Worm (Caenorhabditis elegans): ENCODE data around the gene cdh-9.

cdh-9 gene

DNA sequence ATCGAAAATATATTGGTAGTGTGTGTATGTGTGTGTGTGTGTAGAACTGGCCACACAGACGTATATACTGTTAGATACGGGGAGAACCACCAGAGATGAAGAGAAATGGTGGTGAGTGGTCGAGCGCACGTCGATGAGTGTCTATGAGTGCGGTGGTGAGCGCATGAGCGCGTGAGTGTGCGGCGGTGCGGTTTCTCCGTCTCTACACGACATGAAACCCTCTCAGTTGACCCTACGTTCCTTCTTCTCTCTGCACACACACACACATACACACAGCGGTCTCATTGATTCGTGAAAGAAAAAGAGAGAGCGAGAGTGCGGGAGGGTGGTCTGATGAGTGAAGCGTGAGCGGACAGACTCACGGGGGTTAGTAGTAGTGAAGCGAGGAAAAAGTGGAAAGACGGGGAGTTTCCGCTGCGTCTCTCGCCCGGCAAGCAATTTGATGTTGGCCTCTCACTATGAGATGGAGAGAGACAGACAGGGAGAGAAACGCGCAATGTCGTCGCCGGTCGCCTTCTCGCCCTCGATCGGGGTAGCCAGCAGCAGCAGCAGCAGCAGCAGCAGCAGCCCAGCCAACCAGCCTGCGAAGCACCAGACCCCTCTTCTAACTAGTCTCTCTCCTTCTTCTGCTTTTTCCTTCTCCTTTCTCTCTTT lies 17.4 kb downstream of the cdh-9 start (continued):
- TF ChIP-seq egl-27 (tag; optimal IDR thresholded peaks at IDR 0.05) (peak; percentile 97), unc-55 (GFP tag; optimal IDR thresholded peaks at IDR 0.05) (peak; percentile 95), C34F6.9 (tag; optimal IDR thresholded peaks at IDR 0.05) (peak; percentile 96), mdl-1 (tag; optimal IDR thresholded peaks at IDR 0.05) (peak; percentile 92 to 97), lsy-2 (tag; optimal IDR thresholded peaks at IDR 0.05) (peak; percentile 76 to 91), ZK546.5 (tag; optimal IDR thresholded peaks at IDR 0.05) (no peak), blmp-1 (tag; optimal IDR thresholded peaks at IDR 0.05; ENCODE audit: insufficient read depth) (peak; percentile 84), ama-1 (optimal IDR thresholded peaks at IDR 0.05) (no peak), ztf-4 (tag; optimal IDR thresholded peaks at IDR 0.05) (peak; percentile 92), R02D3.7 (tag; optimal IDR thresholded peaks at IDR 0.05) (no peak), sma-9 (GFP tag; optimal IDR thresholded peaks at IDR 0.05) (peak; percentile 92), sma-9 (tag; optimal IDR thresholded peaks at IDR 0.05) (no peak), mab-5 (tag; optimal IDR thresholded peaks at IDR 0.05) (peak; percentile 75), nhr-129 (tag; optimal IDR thresholded peaks at IDR 0.05) (peak; percentile 97), nhr-21 (tag; optimal IDR thresholded peaks at IDR 0.05) (peak; percentile 97), nhr-12 (tag; optimal IDR thresholded peaks at IDR 0.05) (no peak)

- TF ChIP-seq fos-1 (tag; optimal IDR thresholded peaks at IDR 0.05), result peak; percentile 7
- TF ChIP-seq nhr-77 (tag; optimal IDR thresholded peaks at IDR 0.05), result no peak
These were observed 18.2 kb downstream of the cdh-9 start, which contains the start of gene ain-1 for ce11 chrX:16613266-16613665. ain-1 (plus strand) TSS chrX:16613451.

DNA sequence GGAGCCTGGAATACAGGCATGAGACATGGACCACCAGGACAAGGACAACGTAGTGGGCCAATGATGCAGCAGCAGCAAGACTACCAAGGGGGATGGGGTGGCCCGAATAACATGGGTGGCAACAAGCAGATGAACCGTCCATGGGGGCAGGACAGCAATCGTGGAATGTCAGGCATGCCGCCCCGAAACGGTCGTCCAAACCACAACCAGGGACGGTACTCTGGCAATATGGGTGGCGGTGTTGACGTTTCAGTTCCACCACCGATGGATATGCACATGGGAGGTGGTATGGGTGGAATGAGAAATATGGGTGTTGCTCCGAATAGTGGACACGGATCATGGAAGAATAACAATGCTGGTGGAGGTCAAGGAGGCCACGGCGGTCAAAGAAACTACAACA lies 19.1 kb downstream of the cdh-9 start:
- TF ChIP-seq ztf-11 (tag; optimal IDR thresholded peaks at IDR 0.05) (no peak), nhr-237 (tag; optimal IDR thresholded peaks at IDR 0.05) (no peak), gmeb-1 (tag; optimal IDR thresholded peaks at IDR 0.05) (no peak), nhr-10 (tag; optimal IDR thresholded peaks at IDR 0.05) (no peak), nhr-129 (tag; optimal IDR thresholded peaks at IDR 0.05) (no peak), ztf-4 (tag; optimal IDR thresholded peaks at IDR 0.05) (no peak), skn-1 (tag; optimal IDR thresholded peaks at IDR 0.05) (no peak), snpc-4 (tag; optimal IDR thresholded peaks at IDR 0.05) (no peak), unc-55 (GFP tag; optimal IDR thresholded peaks at IDR 0.05) (no peak), F13H6.1 (tag; optimal IDR thresholded peaks at IDR 0.05) (no peak), unc-39 (tag; optimal IDR thresholded peaks at IDR 0.05) (no peak), nhr-23 (tag; optimal IDR thresholded peaks at IDR 0.05) (no peak), sma-3 (GFP tag; optimal IDR thresholded peaks at IDR 0.05) (no peak), lin-11 (tag; optimal IDR thresholded peaks at IDR 0.05) (no peak), aly-2 (tag; optimal IDR thresholded peaks at IDR 0.05) (no peak), ztf-1 (GFP tag; conservative IDR thresholded peaks at IDR 0.05) (no peak), crh-2 (tag; optimal IDR thresholded peaks at IDR 0.05) (no peak), elt-1 (tag; optimal IDR thresholded peaks at IDR 0.05) (no peak), nhr-25 (tag; optimal IDR thresholded peaks at IDR 0.05) (no peak)

- TF ChIP-seq elt-1 (tag; optimal IDR thresholded peaks at IDR 0.05) (no peak), nhr-77 (tag; optimal IDR thresholded peaks at IDR 0.05) (no peak), unc-55 (GFP tag; optimal IDR thresholded peaks at IDR 0.05) (peak; percentile 19), aly-2 (tag; optimal IDR thresholded peaks at IDR 0.05) (no peak)
These were observed 22.5 kb downstream of the cdh-9 start for ce11 chrX:16617427-16618128.

- TF ChIP-seq sma-9 (GFP tag; optimal IDR thresholded peaks at IDR 0.05) (peak; percentile 13), sma-9 (tag; optimal IDR thresholded peaks at IDR 0.05) (no peak), blmp-1 (tag; optimal IDR thresholded peaks at IDR 0.05; ENCODE audit: insufficient read depth) (no peak), ztf-11 (tag; optimal IDR thresholded peaks at IDR 0.05) (no peak), unc-62 (GFP tag; optimal IDR thresholded peaks at IDR 0.05) (no peak)
These were observed 23.1 kb downstream of the cdh-9 start for ce11 chrX:16618129-16618525.

Measured in whole organism, L2 larva.